Fruit fly (Drosophila melanogaster): ENCODE data around the gene Hsp23.

Hsp23 gene

DNA sequence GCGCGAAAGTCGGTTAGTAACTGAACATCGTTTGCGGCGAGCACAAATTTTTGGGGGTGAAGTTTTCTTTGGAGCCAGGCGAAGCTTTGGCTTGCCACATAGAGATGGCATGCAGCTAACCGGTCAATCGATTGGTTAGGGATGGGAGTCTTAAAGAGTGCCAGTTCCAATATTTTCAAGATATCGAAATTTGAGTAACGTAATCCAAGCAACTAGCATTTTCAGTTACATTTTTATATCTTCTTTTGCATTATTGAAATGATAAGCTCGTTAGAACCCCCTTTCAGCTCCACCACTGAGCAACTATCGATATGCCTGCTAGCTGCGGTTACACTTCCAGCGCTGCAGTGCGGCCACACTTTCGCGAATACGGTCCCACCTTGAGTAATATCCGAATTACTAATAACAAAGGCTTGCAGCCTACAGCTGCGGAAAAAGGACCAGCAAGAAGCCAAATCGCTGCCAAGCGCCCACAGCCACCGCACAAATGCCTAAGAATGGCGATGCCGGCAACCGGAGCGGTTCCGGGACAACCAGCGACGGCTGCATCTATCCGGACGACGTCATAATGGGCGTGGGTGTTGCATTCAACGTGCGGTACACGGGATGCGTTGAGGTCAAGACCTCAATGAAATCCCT, 45.1 kb downstream of the Hsp23 start, which contains the start of the genes Atat and Shc (continued):
- TF ChIP-seq CG16779 (tag; optimal IDR thresholded peaks at IDR 0.05) (peak; percentile 94), Lpt (GFP tag; optimal IDR thresholded peaks at IDR 0.05) (peak; percentile 97), net (GFP tag; optimal IDR thresholded peaks at IDR 0.05) (peak; percentile 98), cyc (GFP tag; optimal IDR thresholded peaks at IDR 0.05) (peak; percentile 99), fkh (GFP tag; optimal IDR thresholded peaks at IDR 0.05) (peak; percentile 87), Gug (GFP tag; IDR thresholded peaks at IDR 0.05) (peak; percentile 99), achi (GFP tag; optimal IDR thresholded peaks at IDR 0.05) (peak; percentile 97), CG15336 (GFP tag; IDR thresholded peaks at IDR 0.05) (peak; percentile 95), Eip93F (GFP tag; optimal IDR thresholded peaks at IDR 0.05) (peak; percentile 95), Ets21C (GFP tag; optimal IDR thresholded peaks at IDR 0.05) (peak; percentile 99), Ets96B (tag; optimal IDR thresholded peaks at IDR 0.05) (peak; percentile 97), fd85E (GFP tag; optimal IDR thresholded peaks at IDR 0.05) (peak; percentile 95), CG6276 (GFP tag; optimal IDR thresholded peaks at IDR 0.05) (peak; percentile 90), CG8632 (GFP tag; optimal IDR thresholded peaks at IDR 0.05) (peak; percentile 98), Hr4 (GFP tag; optimal IDR thresholded peaks at IDR 0.05) (peak; percentile 99), CG32006 (GFP tag; optimal IDR thresholded peaks at IDR 0.05) (peak; percentile 99), CG11294 (GFP tag; IDR thresholded peaks at IDR 0.05) (peak; percentile 99), CG6854 (GFP tag; optimal IDR thresholded peaks at IDR 0.05) (peak; percentile 94), CG3919 (GFP tag; optimal IDR thresholded peaks at IDR 0.05) (peak; percentile 99), Sox14 (GFP tag; optimal IDR thresholded peaks at IDR 0.05) (peak; percentile 100), CG8319 (GFP tag; optimal IDR thresholded peaks at IDR 0.05) (peak; percentile 99), Blimp-1 (GFP tag; optimal IDR thresholded peaks at IDR 0.05) (peak; percentile 95), Hr39 (GFP tag; optimal IDR thresholded peaks at IDR 0.05) (peak; percentile 100), salr (GFP tag; optimal IDR thresholded peaks at IDR 0.05) (peak; percentile 96 to 99), CG9139 (GFP tag; optimal IDR thresholded peaks at IDR 0.05) (peak; percentile 84), CG11902 (GFP tag; optimal IDR thresholded peaks at IDR 0.05) (peak; percentile 99), CG4318 (GFP tag; optimal IDR thresholded peaks at IDR 0.05) (peak; percentile 99)

DNA sequence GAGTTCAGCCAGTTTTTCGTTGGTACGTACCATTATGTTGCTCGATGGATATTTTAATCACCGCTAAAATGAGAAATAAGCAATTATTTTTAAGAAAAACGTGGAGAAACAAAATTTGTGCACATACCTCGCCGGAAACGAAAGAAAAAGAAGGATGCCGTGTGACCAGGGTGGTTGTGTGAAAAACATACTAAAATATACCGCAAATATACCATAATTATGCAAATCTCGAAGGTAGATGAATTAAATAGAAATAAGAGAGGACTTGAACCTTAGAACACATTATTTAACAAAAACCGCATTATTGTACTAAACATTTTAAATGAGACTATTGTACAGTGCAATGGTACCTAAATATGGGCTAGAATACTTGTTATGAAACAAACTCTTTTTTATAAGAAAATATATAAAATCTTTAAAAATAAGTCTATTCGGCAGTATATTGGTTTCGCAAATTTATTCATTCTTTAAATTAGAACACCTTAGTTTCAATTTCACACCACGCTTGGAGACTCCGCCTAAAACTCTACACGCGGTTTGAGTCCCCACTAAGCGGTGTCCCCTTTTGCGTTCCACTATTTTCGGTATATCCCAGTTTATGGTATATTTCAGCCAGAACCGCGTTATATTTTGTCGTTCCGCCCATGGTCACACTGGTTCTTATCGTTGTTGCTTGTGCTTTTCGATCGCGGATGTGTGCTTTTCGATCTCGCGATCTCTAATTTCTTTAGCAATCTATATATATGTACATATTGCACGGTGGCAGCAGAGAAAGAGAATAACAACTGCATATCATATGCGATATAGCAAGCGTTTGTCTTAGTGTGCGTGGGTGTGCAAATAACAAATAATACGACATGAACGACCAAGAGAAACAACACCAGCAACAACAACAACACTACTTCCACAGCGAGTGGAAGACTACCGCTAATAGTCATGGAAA, 48.3 kb downstream of the Hsp23 start, which contains the start of the genes RpS17 and MTF-1:
RpS17 (minus strand) TSS at position 157 of the 943 bp plus-strand sequence.
MTF-1 (plus strand) TSS at position 648 of the 943 bp plus-strand sequence.
- TF ChIP-seq CG7368 (GFP tag; optimal IDR thresholded peaks at IDR 0.05) (peak; percentile 11), CG6163 (GFP tag; IDR thresholded peaks at IDR 0.05) (peak; percentile 27; the same call in 2 of the 3 replicates), CG31627 (GFP tag; optimal IDR thresholded peaks at IDR 0.05) (peak; percentile 35), Met (GFP tag; optimal IDR thresholded peaks at IDR 0.05) (peak; percentile 67), CG6792 (GFP tag; optimal IDR thresholded peaks at IDR 0.05) (peak; percentile 34), CG10669 (GFP tag; optimal IDR thresholded peaks at IDR 0.05) (peak; percentile 24), cyc (GFP tag; optimal IDR thresholded peaks at IDR 0.05) (peak; percentile 40), CG15336 (GFP tag; IDR thresholded peaks at IDR 0.05) (0 out of 2 replicates have a peak, but pooled peaks have one; percentile 26), vri (GFP tag; optimal IDR thresholded peaks at IDR 0.05) (peak; percentile 69), OdsH (GFP tag; optimal IDR thresholded peaks at IDR 0.05) (peak; percentile 34), Smox (GFP tag; optimal IDR thresholded peaks at IDR 0.05) (peak; percentile 54), dsx (GFP tag; optimal IDR thresholded peaks at IDR 0.05; ENCODE audit: poor library complexity, severe bottlenecking) (peak; percentile 11), svp (GFP tag) (peak; percentile 77), CG6276 (GFP tag; optimal IDR thresholded peaks at IDR 0.05) (no peak), topi (GFP tag; optimal IDR thresholded peaks at IDR 0.05) (peak; percentile 54), Gug (GFP tag; IDR thresholded peaks at IDR 0.05) (no peak), CG8319 (GFP tag; optimal IDR thresholded peaks at IDR 0.05) (no peak), CG3032 (tag; optimal IDR thresholded peaks at IDR 0.05) (no peak), Hr39 (GFP tag; optimal IDR thresholded peaks at IDR 0.05) (peak; percentile 51), Eip78C (GFP tag) (peak; percentile 75), Sox15 (GFP tag; optimal IDR thresholded peaks at IDR 0.05) (no peak), Blimp-1 (GFP tag; optimal IDR thresholded peaks at IDR 0.05) (peak; percentile 15), Hr4 (GFP tag; optimal IDR thresholded peaks at IDR 0.05) (no peak), Hr38 (GFP tag; optimal IDR thresholded peaks at IDR 0.05) (no peak), CG34406 (GFP tag; optimal IDR thresholded peaks at IDR 0.05) (peak; percentile 54), CG11294 (GFP tag; IDR thresholded peaks at IDR 0.05) (no peak), Eip93F (GFP tag; optimal IDR thresholded peaks at IDR 0.05) (no peak), fd85E (GFP tag; optimal IDR thresholded peaks at IDR 0.05) (no peak), CG11902 (GFP tag; optimal IDR thresholded peaks at IDR 0.05) (no peak), fkh (GFP tag; optimal IDR thresholded peaks at IDR 0.05) (no peak), spab (GFP tag; optimal IDR thresholded peaks at IDR 0.05) (no peak), CG8119 (GFP tag; IDR thresholded peaks at IDR 0.05) (peak; percentile 40; the same call in 1 of the 3 replicates)
